Worm (Caenorhabditis elegans) whole organism, late embryonic: Measurements from ENCODE around the gene faxc-2.

ENCODE experiments used
- C08G9.2 ChIP-seq: sonication (generic microtip); optimal IDR thresholded peaks from 2 replicates; lab custom pipeline; 2016; ENCODE audit warnings: mild to moderate bottlenecking, missing genetic modification characterization, moderate library complexity, missing compliant biosample characterization
- C38D4.7 ChIP-seq: fragments of 200-800 bp; sonication (Bioruptor generic); optimal IDR thresholded peaks from 2 replicates; lab custom pipeline; 2018; ENCODE audit warnings: mild to moderate bottlenecking, missing genetic modification characterization, moderate library complexity, missing compliant biosample characterization
- F13H6.1 ChIP-seq: sonication (generic microtip); optimal IDR thresholded peaks from 2 replicates; lab custom pipeline; 2016; ENCODE audit warnings: missing genetic modification characterization, missing compliant biosample characterization
- K09A11.1 ChIP-seq: sonication (generic microtip); optimal IDR thresholded peaks from 2 replicates; lab custom pipeline; 2017; ENCODE audit warnings: antibody characterized with exemption, mild to moderate bottlenecking, missing genetic modification characterization, missing compliant biosample characterization; ENCODE audit not compliant: insufficient read depth
- ahr-1 ChIP-seq: sonication (generic microtip); optimal IDR thresholded peaks from 2 replicates; lab custom pipeline; 2016; ENCODE audit warnings: missing genetic modification characterization, missing compliant biosample characterization
- ama-1 ChIP-seq: fragments of 150-350 bp; optimal IDR thresholded peaks from 2 replicates; lab custom pipeline; 2014
- ceh-14 ChIP-seq: sonication (generic microtip); optimal IDR thresholded peaks from 2 replicates; lab custom pipeline; 2016; ENCODE audit warnings: missing genotype, missing genetic modification characterization, missing compliant biosample characterization
- ceh-18 ChIP-seq: sonication (generic microtip); optimal IDR thresholded peaks from 2 replicates; lab custom pipeline; 2016; ENCODE audit warnings: missing genetic modification characterization, missing compliant biosample characterization
- ceh-19 ChIP-seq: fragments of 200-800 bp; sonication (Bioruptor generic); optimal IDR thresholded peaks from 2 replicates; lab custom pipeline; 2018; ENCODE audit warnings: mild to moderate bottlenecking, missing genetic modification characterization, missing compliant biosample characterization
- ceh-24 ChIP-seq: sonication (generic microtip); optimal IDR thresholded peaks from 2 replicates; lab custom pipeline; 2016; ENCODE audit warnings: mild to moderate bottlenecking, missing genetic modification characterization, missing compliant biosample characterization
- ceh-34 ChIP-seq: sonication (generic microtip); optimal IDR thresholded peaks from 2 replicates; lab custom pipeline; 2016; ENCODE audit warnings: mild to moderate bottlenecking, missing genetic modification characterization, missing compliant biosample characterization
- ceh-45 ChIP-seq: fragments of 200-800 bp; sonication (Bioruptor generic); IDR thresholded peaks from 2 replicates; pipeline ENCODE4 v1.3.6; 2022; ENCODE audit warnings: missing genetic modification reagents, missing genetic modification characterization, missing compliant biosample characterization
- ceh-6 ChIP-seq: fragments of 200-800 bp; sonication (Bioruptor generic); optimal IDR thresholded peaks from 2 replicates; lab custom pipeline; 2018; ENCODE audit warnings: mild to moderate bottlenecking, missing genetic modification characterization, missing compliant biosample characterization
- che-1 ChIP-seq: sonication (generic microtip); optimal IDR thresholded peaks from 2 replicates; lab custom pipeline; 2016; ENCODE audit warnings: mild to moderate bottlenecking, missing genetic modification characterization, missing compliant biosample characterization
- dmd-4 ChIP-seq: sonication (generic microtip); optimal IDR thresholded peaks from 2 replicates; lab custom pipeline; 2016; ENCODE audit warnings: borderline replicate concordance, missing genetic modification characterization, missing compliant biosample characterization
- elt-2 ChIP-seq: sonication (generic microtip); optimal IDR thresholded peaks from 2 replicates; lab custom pipeline; 2016; ENCODE audit warnings: missing genetic modification reagents, missing genetic modification characterization, missing compliant biosample characterization
- ets-4 ChIP-seq: sonication (generic microtip); optimal IDR thresholded peaks from 2 replicates; lab custom pipeline; 2016; ENCODE audit warnings: missing genetic modification characterization, missing compliant biosample characterization
- eyg-1 ChIP-seq: sonication (generic microtip); optimal IDR thresholded peaks from 2 replicates; lab custom pipeline; 2016; ENCODE audit warnings: missing genotype, missing genetic modification characterization, missing compliant biosample characterization
- fkh-10 ChIP-seq: fragments of 150-350 bp; optimal IDR thresholded peaks from 2 replicates; lab custom pipeline; 2014; ENCODE audit warnings: missing biosample characterization, missing genetic modification reagents, missing genetic modification characterization
- gmeb-2 ChIP-seq: sonication (generic microtip); optimal IDR thresholded peaks from 2 replicates; lab custom pipeline; 2016; ENCODE audit warnings: missing genetic modification characterization, inconsistent platforms, missing compliant biosample characterization
- hlh-13 ChIP-seq: fragments of 200-800 bp; sonication (Bioruptor generic); optimal IDR thresholded peaks from 2 replicates; lab custom pipeline; 2018; ENCODE audit warnings: mild to moderate bottlenecking, missing genetic modification characterization, missing compliant biosample characterization
- hlh-6 ChIP-seq: sonication (generic microtip); optimal IDR thresholded peaks from 2 replicates; lab custom pipeline; 2016; ENCODE audit warnings: missing genotype, missing genetic modification characterization, missing compliant biosample characterization
- hlh-8 ChIP-seq: sonication (generic microtip); optimal IDR thresholded peaks from 2 replicates; lab custom pipeline; 2016; ENCODE audit warnings: missing genotype, missing genetic modification characterization, missing compliant biosample characterization
- lin-11 ChIP-seq: fragments of 200-800 bp; sonication (Bioruptor generic); optimal IDR thresholded peaks from 2 replicates; lab custom pipeline; 2018; ENCODE audit warnings: mild to moderate bottlenecking, missing genetic modification characterization, missing compliant biosample characterization
- madf-2 ChIP-seq: sonication (generic microtip); optimal IDR thresholded peaks from 2 replicates; lab custom pipeline; 2017; ENCODE audit warnings: missing genetic modification characterization, missing compliant biosample characterization
- odd-2 ChIP-seq: sonication (generic microtip); optimal IDR thresholded peaks from 2 replicates; lab custom pipeline; 2017; ENCODE audit warnings: antibody characterized with exemption, mild to moderate bottlenecking, missing genetic modification characterization, missing compliant biosample characterization
- pax-1 ChIP-seq: fragments of 150-350 bp; optimal IDR thresholded peaks from 2 replicates; lab custom pipeline; 2014; ENCODE audit warnings: missing biosample characterization, missing genetic modification characterization
- pha-4 ChIP-seq: fragments of 150-350 bp; optimal IDR thresholded peaks from 2 replicates; lab custom pipeline; 2018; ENCODE audit warnings: missing biosample characterization, missing genetic modification reagents, missing genetic modification characterization
- ref-2 ChIP-seq: sonication (generic microtip); optimal IDR thresholded peaks from 2 replicates; lab custom pipeline; 2016; ENCODE audit warnings: missing genetic modification characterization, missing compliant biosample characterization
- rnt-1 ChIP-seq: sonication (generic microtip); optimal IDR thresholded peaks from 2 replicates; lab custom pipeline; 2016; ENCODE audit warnings: missing genetic modification characterization, missing compliant biosample characterization
- sox-2 ChIP-seq: fragments of 200-800 bp; sonication (Bioruptor generic); IDR thresholded peaks from 2 replicates; pipeline ENCODE4 v1.3.6; 2022; ENCODE audit warnings: missing genetic modification reagents, missing genetic modification characterization, missing compliant biosample characterization
- sox-4 ChIP-seq: sonication (generic microtip); optimal IDR thresholded peaks from 2 replicates; lab custom pipeline; 2017; ENCODE audit warnings: mild to moderate bottlenecking, missing genetic modification characterization, inconsistent platforms, missing compliant biosample characterization
- syd-9 ChIP-seq: sonication (generic microtip); optimal IDR thresholded peaks from 2 replicates; lab custom pipeline; 2016; ENCODE audit warnings: mild to moderate bottlenecking, missing genetic modification characterization, moderate library complexity, missing compliant biosample characterization
- tbx-2 ChIP-seq: sonication (generic microtip); optimal IDR thresholded peaks from 2 replicates; lab custom pipeline; 2016; ENCODE audit warnings: missing genetic modification characterization, missing compliant biosample characterization
- tbx-7 ChIP-seq: sonication (generic microtip); optimal IDR thresholded peaks from 2 replicates; lab custom pipeline; 2016; ENCODE audit warnings: missing genotype, missing genetic modification characterization, missing compliant biosample characterization
- ttx-3 ChIP-seq: sonication (generic microtip); optimal IDR thresholded peaks from 2 replicates; lab custom pipeline; 2016; ENCODE audit warnings: missing genetic modification reagents, missing genetic modification characterization, missing compliant biosample characterization
- unc-55 ChIP-seq: sonication (generic microtip); optimal IDR thresholded peaks from 2 replicates; lab custom pipeline; 2017; ENCODE audit warnings: missing biosample characterization, missing genetic modification reagents, missing genetic modification characterization
- ztf-16 ChIP-seq: sonication (generic microtip); optimal IDR thresholded peaks from 2 replicates; lab custom pipeline; 2017; ENCODE audit warnings: missing genetic modification characterization, missing compliant biosample characterization

The faxc-2 gene

ce11 chrII:13284148-13284547, 24.9 kb upstream of the faxc-2 start:
- TF ChIP-seq ceh-18 (tag; lab: Kevin White, UChicago) (no peak), pax-1 (tag; lab: Kevin White, UChicago) (no peak), elt-2 (tag; lab: Kevin White, UChicago) (no peak), pha-4 (tag; lab: Kevin White, UChicago) (no peak), ceh-24 (tag; lab: Kevin White, UChicago) (no peak), ceh-6 (GFP tag; lab: Kevin White, UChicago) (no peak), ztf-16 (no peak), ets-4 (tag; lab: Kevin White, UChicago) (no peak), sox-2 (GFP tag; lab: Robert Waterston, UW) (no peak), hlh-13 (GFP tag; lab: Kevin White, UChicago) (no peak), ceh-19 (GFP tag; lab: Kevin White, UChicago) (no peak), fkh-10 (GFP tag; lab: Kevin White, UChicago) (no peak)

ce11 chrII:13285729-13286128, 23.4 kb upstream of the faxc-2 start, which contains the start of gene ztf-22:
ztf-22 (minus strand) TSS chrII:13285829.
- TF ChIP-seq ttx-3 (tag; lab: Kevin White, UChicago) (no peak), hlh-8 (tag; lab: Kevin White, UChicago) (no peak), ceh-34 (tag; lab: Kevin White, UChicago) (no peak), sox-4 (tag; lab: Kevin White, UChicago) (no peak), elt-2 (tag; lab: Kevin White, UChicago) (no peak), C38D4.7 (GFP tag; lab: Kevin White, UChicago) (no peak), odd-2 (tag; lab: Kevin White, UChicago) (no peak), che-1 (no peak), eyg-1 (no peak), F13H6.1 (tag; lab: Kevin White, UChicago) (no peak), rnt-1 (tag; lab: Kevin White, UChicago) (no peak), hlh-6 (tag; lab: Kevin White, UChicago) (no peak), tbx-2 (tag; lab: Kevin White, UChicago) (no peak)

- no peak for TF ChIP-seq hlh-6 (tag; lab: Kevin White, UChicago)
- TF ChIP-seq che-1, result no peak
- no peak for TF ChIP-seq lin-11
- TF ChIP-seq elt-2 (tag; lab: Kevin White, UChicago), result no peak
- TF ChIP-seq ceh-45 (GFP tag; lab: Robert Waterston, UW), result no peak
- TF ChIP-seq madf-2 (tag; lab: Kevin White, UChicago), result no peak
- no peak for TF ChIP-seq C08G9.2
- TF ChIP-seq ama-1 (lab: Kevin White, UChicago), result no peak
- no peak for TF ChIP-seq ahr-1
- TF ChIP-seq K09A11.1, result no peak
- TF ChIP-seq ceh-24 (tag; lab: Kevin White, UChicago), result no peak
- no peak for TF ChIP-seq ets-4 (tag; lab: Kevin White, UChicago)
- TF ChIP-seq ref-2 (tag; lab: Kevin White, UChicago), result no peak
- TF ChIP-seq pha-4 (tag; lab: Kevin White, UChicago), result no peak
- TF ChIP-seq gmeb-2 (tag; lab: Kevin White, UChicago), result no peak
Observed at ce11 chrII:13289891-13290290, 19.2 kb upstream of the faxc-2 start.

ce11 chrII:13290518-13291286, 18.4 kb upstream of the faxc-2 start:
- TF ChIP-seq ceh-14 (tag; lab: Kevin White, UChicago) (no peak), syd-9 (tag; lab: Kevin White, UChicago) (no peak), dmd-4 (tag; lab: Kevin White, UChicago) (no peak), unc-55 (no peak), C38D4.7 (GFP tag; lab: Kevin White, UChicago) (no peak), sox-2 (GFP tag; lab: Robert Waterston, UW) (no peak), tbx-7 (tag; lab: Kevin White, UChicago) (no peak)
